Worm (Caenorhabditis elegans) whole organism, L1 larva: ENCODE results near the gene Y19D10B.8.
A peak's percentile ranks its signal among the peaks of the same experiment; 100 is the strongest.

Source experiments
- aly-2 ChIP-seq: fragments of 150-350 bp; optimal IDR thresholded peaks from 2 replicates; lab custom pipeline; 2014; ENCODE audit warnings: missing biosample characterization, missing genetic modification characterization
- ceh-82 ChIP-seq, 3 experiments: fragments of 150-350 bp in 1 of 3; sonication (generic microtip) in 2 of 3; optimal IDR thresholded peaks; 2 replicates each; lab custom pipeline; 2014 to 2017; ENCODE audit warnings: missing biosample characterization in 3 of 3, missing genetic modification characterization in 3 of 3
- ceh-90 ChIP-seq: sonication (generic microtip); optimal IDR thresholded peaks from 2 replicates; lab custom pipeline; 2016; ENCODE audit warnings: missing genetic modification characterization, missing compliant biosample characterization
- dpl-1 ChIP-seq, 3 experiments: fragments of 150-350 bp in 2 of 3; sonication (generic microtip) in 1 of 3; optimal IDR thresholded peaks; 2 replicates each; lab custom pipeline; 2014 to 2017; ENCODE audit warnings: missing biosample characterization in 3 of 3, missing genetic modification characterization in 3 of 3, missing genetic modification reagents in 3 of 3
- efl-1 ChIP-seq, 4 experiments: fragments of 150-350 bp; optimal IDR thresholded peaks in 3 of 4; peaks in 1 of 4; 1 replicate in 1 of 4; 2 replicates in 3 of 4; lab custom pipeline; 2014; ENCODE audit warnings: missing biosample characterization in 2 of 4, missing genetic modification characterization in 2 of 4, missing genetic modification reagents in 2 of 4
- efl-3 ChIP-seq: fragments of 200-800 bp; sonication (Bioruptor generic); optimal IDR thresholded peaks from 2 replicates; lab custom pipeline; 2018; ENCODE audit warnings: mild to moderate bottlenecking, missing genetic modification characterization, missing compliant biosample characterization
- egl-13 ChIP-seq: sonication (generic microtip); optimal IDR thresholded peaks from 2 replicates; lab custom pipeline; 2016; ENCODE audit warnings: missing genotype, missing genetic modification reagents, missing genetic modification characterization, missing compliant biosample characterization
- elt-2 ChIP-seq: sonication (generic microtip); optimal IDR thresholded peaks from 2 replicates; lab custom pipeline; 2016; ENCODE audit warnings: missing genetic modification characterization, mild to moderate bottlenecking, inconsistent platforms, missing compliant biosample characterization, missing genetic modification reagents
- fkh-8 ChIP-seq: sonication (generic microtip); optimal IDR thresholded peaks from 2 replicates; lab custom pipeline; 2016; ENCODE audit warnings: mild to moderate bottlenecking, missing genetic modification characterization, missing compliant biosample characterization
- fos-1 ChIP-seq: fragments of 150-350 bp; optimal IDR thresholded peaks from 2 replicates; lab custom pipeline; 2014; ENCODE audit warnings: missing biosample characterization, missing genetic modification characterization
- hlh-17 ChIP-seq: fragments of 200-800 bp; sonication (Bioruptor generic); optimal IDR thresholded peaks from 2 replicates; lab custom pipeline; 2018; ENCODE audit warnings: missing genetic modification characterization, mild to moderate bottlenecking, missing compliant biosample characterization, moderate library complexity, borderline replicate concordance
- hlh-4 ChIP-seq: sonication (generic microtip); optimal IDR thresholded peaks from 2 replicates; lab custom pipeline; 2016; ENCODE audit warnings: mild to moderate bottlenecking, missing genetic modification characterization, missing compliant biosample characterization
- irx-1 ChIP-seq: sonication (generic microtip); optimal IDR thresholded peaks from 2 replicates; lab custom pipeline; 2016; ENCODE audit warnings: missing genetic modification characterization, missing compliant biosample characterization
- lin-15B ChIP-seq: fragments of 150-350 bp; sonication (generic microtip); optimal IDR thresholded peaks from 3 replicates; lab custom pipeline; 2014; ENCODE audit warnings: missing biosample characterization, missing genetic modification characterization
- lir-3 ChIP-seq: sonication (generic microtip); optimal IDR thresholded peaks from 2 replicates; lab custom pipeline; 2016; ENCODE audit warnings: mild to moderate bottlenecking, missing genetic modification characterization, moderate library complexity, missing compliant biosample characterization; ENCODE audit not compliant: poor library complexity
- lsy-2 ChIP-seq, 2 experiments: fragments of 150-350 bp; optimal IDR thresholded peaks; 2 replicates each; lab custom pipeline; 2014; ENCODE audit warnings: missing biosample characterization in 2 of 2, missing genetic modification characterization in 2 of 2
- nhr-19 ChIP-seq: fragments of 200-800 bp; sonication (Bioruptor generic); conservative IDR thresholded peaks from 2 replicates; pipeline ENCODE4 v1.3.6; 2022; ENCODE audit warnings: missing genetic modification characterization, missing compliant biosample characterization
- nhr-20 ChIP-seq: sonication (generic microtip); optimal IDR thresholded peaks from 2 replicates; lab custom pipeline; 2016; ENCODE audit warnings: mild to moderate bottlenecking, missing genetic modification characterization, missing compliant biosample characterization
- nhr-237 ChIP-seq: fragments of 150-350 bp; optimal IDR thresholded peaks from 2 replicates; lab custom pipeline; 2014; ENCODE audit warnings: missing biosample characterization, missing genetic modification characterization
- nhr-28 ChIP-seq: fragments of 150-350 bp; optimal IDR thresholded peaks from 2 replicates; lab custom pipeline; 2014; ENCODE audit warnings: missing biosample characterization, missing genetic modification characterization
- nhr-47 ChIP-seq: sonication (generic microtip); optimal IDR thresholded peaks from 2 replicates; lab custom pipeline; 2016; ENCODE audit warnings: mild to moderate bottlenecking, missing genetic modification characterization, moderate library complexity, missing compliant biosample characterization
- nhr-77 ChIP-seq: fragments of 150-350 bp; optimal IDR thresholded peaks from 2 replicates; lab custom pipeline; 2014; ENCODE audit warnings: missing biosample characterization, missing genetic modification characterization
- snpc-4 ChIP-seq: fragments of 150-350 bp; optimal IDR thresholded peaks from 2 replicates; lab custom pipeline; 2014; ENCODE audit warnings: missing biosample characterization, missing genetic modification characterization
- snu-23 ChIP-seq: sonication (generic microtip); optimal IDR thresholded peaks from 2 replicates; lab custom pipeline; 2016; ENCODE audit warnings: missing genetic modification characterization, missing compliant biosample characterization
- sptf-1 ChIP-seq: fragments of 150-350 bp; optimal IDR thresholded peaks from 2 replicates; lab custom pipeline; 2014; ENCODE audit warnings: missing biosample characterization, missing genetic modification characterization
- tbx-2 ChIP-seq: sonication (generic microtip); optimal IDR thresholded peaks from 2 replicates; lab custom pipeline; 2016; ENCODE audit warnings: missing genetic modification characterization, missing compliant biosample characterization
- unc-30 ChIP-seq: sonication (generic microtip); optimal IDR thresholded peaks from 2 replicates; lab custom pipeline; 2017; ENCODE audit warnings: missing biosample characterization, missing genetic modification characterization
- unc-98 ChIP-seq: fragments of 200-800 bp; sonication (Bioruptor generic); IDR thresholded peaks from 2 replicates; pipeline ENCODE4 v1.3.6; 2022; ENCODE audit warnings: missing genetic modification characterization, missing compliant biosample characterization
- vab-15 ChIP-seq: sonication (generic microtip); optimal IDR thresholded peaks from 2 replicates; lab custom pipeline; 2017; ENCODE audit warnings: missing genotype, mild to moderate bottlenecking, missing genetic modification characterization, missing compliant biosample characterization
- zag-1 ChIP-seq: fragments of 150-350 bp; optimal IDR thresholded peaks from 2 replicates; lab custom pipeline; 2014; ENCODE audit warnings: missing biosample characterization, missing genetic modification characterization
- ztf-11 ChIP-seq, 2 experiments: sonication (generic microtip); optimal IDR thresholded peaks; 2 replicates each; lab custom pipeline; 2016 to 2017; ENCODE audit warnings: missing genetic modification characterization in 2 of 2, missing biosample characterization in 1 of 2, missing compliant biosample characterization in 1 of 2
- ztf-4 ChIP-seq: fragments of 150-350 bp; optimal IDR thresholded peaks from 2 replicates; lab custom pipeline; 2014; ENCODE audit warnings: missing biosample characterization, missing genetic modification characterization

Gene Y19D10B.8

ce11 chrV:2308246-2308645 is 7.4 kb upstream of the Y19D10B.8 start:
- no peak for TF ChIP-seq dpl-1 (GFP tag; optimal IDR thresholded peaks at IDR 0.05; lab: Kevin White, UChicago)
- TF ChIP-seq elt-2, result peak; percentile 29

ce11 chrV:2306383-2306782 is 5.6 kb upstream of the Y19D10B.8 start:
- TF ChIP-seq snpc-4 (no peak), efl-1 (optimal IDR thresholded peaks at IDR 0.05; lab: Kevin White, UChicago) (no peak), efl-1 (GFP tag; optimal IDR thresholded peaks at IDR 0.05 in 1 of 2; lab: Kevin White, UChicago) (peak in 1 of 2 experiments; percentile 91), nhr-77 (tag; lab: Kevin White, UChicago) (no peak)
- TF ChIP-seq, all 84 proteins: peak for 1

- TF ChIP-seq fkh-8, result peak; percentile 1
- no peak for TF ChIP-seq lir-3
- TF ChIP-seq, all 84 proteins: peak for 1
Measured at ce11 chrV:2303775-2304174, 3.0 kb upstream of the Y19D10B.8 start, which contains the start of gene irld-15. TSS of gene irld-15 (minus strand) at chrV:2303875.

ce11 chrV:2294577-2294976 is 6.2 kb downstream of the Y19D10B.8 start, which contains the start of gene nhr-226:
TSS of gene nhr-226 (plus strand) at chrV:2294877.
- no peak for TF ChIP-seq nhr-19 (GFP tag; lab: Robert Waterston, UW)
- TF ChIP-seq tbx-2 (tag; lab: Kevin White, UChicago), result no peak
- no peak for TF ChIP-seq nhr-28
- TF ChIP-seq lin-15B (tag; lab: Kevin White, UChicago), result no peak
- no peak for TF ChIP-seq ztf-4 (tag; lab: Kevin White, UChicago)
- no peak for TF ChIP-seq zag-1 (tag; lab: Kevin White, UChicago)
- no peak for TF ChIP-seq sptf-1 (tag; lab: Kevin White, UChicago)
- TF ChIP-seq vab-15 (tag; lab: Kevin White, UChicago), result no peak
- TF ChIP-seq nhr-47, result no peak
- no peak for TF ChIP-seq fos-1 (tag; lab: Kevin White, UChicago)
- TF ChIP-seq snu-23 (GFP tag; lab: Kevin White, UChicago), result no peak
- no peak for TF ChIP-seq hlh-17 (GFP tag; lab: Kevin White, UChicago)
- no peak for TF ChIP-seq ceh-90 (tag; lab: Kevin White, UChicago)
- no peak for TF ChIP-seq aly-2 (tag; lab: Kevin White, UChicago)
- TF ChIP-seq unc-98 (GFP tag; lab: Robert Waterston, UW), result no peak
- TF ChIP-seq lir-3, result no peak
- TF ChIP-seq unc-30 (tag; lab: Kevin White, UChicago), result no peak
- TF ChIP-seq nhr-77 (tag; lab: Kevin White, UChicago), result no peak
- no peak for TF ChIP-seq ztf-11 (tag; optimal IDR thresholded peaks at IDR 0.05; lab: Kevin White, UChicago)

- TF ChIP-seq nhr-77 (tag; lab: Kevin White, UChicago) (no peak), lin-15B (tag; lab: Kevin White, UChicago) (no peak)
Measured at ce11 chrV:2292240-2292639, 8.6 kb downstream of the Y19D10B.8 start, which contains the start of gene nhr-115. TSS of gene nhr-115 (plus strand) at chrV:2292540.

ce11 chrV:2290329-2290728 is 10.5 kb downstream of the Y19D10B.8 start, which contains the start of gene nhr-225:
TSS of gene nhr-225 (minus strand) at chrV:2290474.
- TF ChIP-seq hlh-4, result no peak
- no peak for TF ChIP-seq lsy-2 (tag; optimal IDR thresholded peaks at IDR 0.05; lab: Kevin White, UChicago)
- TF ChIP-seq lir-3, result no peak
- no peak for TF ChIP-seq irx-1
- TF ChIP-seq nhr-47, result no peak
- no peak for TF ChIP-seq efl-3 (GFP tag; lab: Kevin White, UChicago)
- TF ChIP-seq nhr-20 (tag; lab: Kevin White, UChicago), result no peak
- TF ChIP-seq ceh-82 (tag; optimal IDR thresholded peaks at IDR 0.05; lab: Kevin White, UChicago), result no peak
- no peak for TF ChIP-seq egl-13 (tag; lab: Kevin White, UChicago)
- no peak for TF ChIP-seq nhr-237
- TF ChIP-seq, all 84 proteins: peak for 0
